Worm (Caenorhabditis elegans): ENCODE results near the gene unc-8.

The unc-8 gene

DNA sequence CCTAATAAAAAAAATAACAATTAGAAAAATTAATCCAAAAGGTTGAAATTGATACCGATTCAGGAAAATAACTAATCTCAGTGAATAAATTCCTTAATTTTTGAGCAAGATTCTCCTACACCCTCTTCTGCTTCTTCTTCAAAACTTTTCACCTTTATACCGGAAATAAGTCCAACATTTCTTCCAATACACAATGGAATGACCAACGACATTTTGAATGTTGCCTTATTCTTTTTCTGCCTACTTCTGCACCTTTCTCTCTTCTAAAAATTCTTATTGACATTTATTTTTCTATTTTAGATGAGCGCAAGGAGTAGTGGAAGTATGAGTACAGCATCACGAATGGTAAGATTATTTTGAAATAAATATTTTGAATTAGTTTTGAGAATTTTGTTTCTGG lies at the start of gene unc-8:
Gene unc-8, plus strand, starts transcription at position 301 of the 400 bp plus-strand sequence.
- TF ChIP-seq dao-5 (tag; optimal IDR thresholded peaks at IDR 0.05): no peak
- no peak for TF ChIP-seq him-1 (tag; optimal IDR thresholded peaks at IDR 0.05)
- TF ChIP-seq W03F9.2 (tag; optimal IDR thresholded peaks at IDR 0.05): no peak

DNA sequence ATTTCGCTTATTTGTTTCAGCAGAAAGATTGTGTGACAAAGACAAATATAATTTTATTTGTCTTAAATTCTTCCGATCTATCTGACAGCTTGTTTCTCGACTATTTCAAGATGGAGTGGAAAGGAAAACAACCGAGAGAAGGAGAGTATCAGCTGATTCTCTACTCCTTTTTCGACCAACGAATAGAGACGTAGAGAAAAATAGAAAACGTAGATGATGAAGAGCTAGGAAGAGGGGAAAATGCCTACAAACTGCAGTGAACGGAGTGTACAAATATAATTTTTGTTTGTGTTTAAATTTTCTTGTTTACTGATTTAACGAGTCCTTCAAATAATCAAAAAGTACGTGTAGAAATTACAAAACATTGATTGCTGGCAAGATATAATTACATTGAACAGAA lies 49.2 kb upstream of the unc-8 start:
- no peak for TF ChIP-seq dao-5 (tag; optimal IDR thresholded peaks at IDR 0.05)
- no peak for TF ChIP-seq him-1 (tag; optimal IDR thresholded peaks at IDR 0.05)
- TF ChIP-seq W03F9.2 (tag; optimal IDR thresholded peaks at IDR 0.05): peak; percentile 21

DNA sequence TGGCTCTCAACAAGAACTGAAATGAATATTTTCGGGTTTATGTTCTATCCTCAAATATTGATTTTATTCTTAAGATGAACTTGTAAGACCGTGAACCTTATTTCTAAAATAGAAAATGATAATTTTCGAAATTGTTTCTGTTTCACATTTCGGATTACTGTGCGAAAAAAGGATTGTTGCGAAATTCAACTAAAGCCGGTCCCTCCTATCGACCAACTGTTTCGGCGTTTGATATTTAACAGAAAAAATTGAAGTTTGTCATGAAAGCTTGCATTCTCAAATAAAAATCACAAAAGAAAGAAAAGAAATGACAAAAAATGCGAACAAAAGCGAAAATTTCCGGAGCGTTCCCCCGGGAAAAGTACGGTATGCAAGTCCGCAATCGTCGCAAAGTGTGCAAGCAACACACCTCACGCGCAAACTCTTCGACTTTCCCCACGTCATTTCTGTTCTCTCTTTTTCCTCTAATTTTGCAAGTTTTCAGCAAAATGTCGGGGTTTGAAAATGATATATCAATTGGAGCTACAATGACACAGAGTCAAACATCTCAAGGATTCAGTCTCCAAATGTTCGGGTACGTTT lies 47.8 kb upstream of the unc-8 start, which contains the start of gene C34D4.4:
Gene C34D4.4, plus strand, starts transcription at position 342 of the 582 bp plus-strand sequence.
- TF ChIP-seq dao-5 (tag; optimal IDR thresholded peaks at IDR 0.05): no peak
- no peak for TF ChIP-seq W03F9.2 (tag; optimal IDR thresholded peaks at IDR 0.05)
- no peak for TF ChIP-seq him-1 (tag; optimal IDR thresholded peaks at IDR 0.05)

DNA sequence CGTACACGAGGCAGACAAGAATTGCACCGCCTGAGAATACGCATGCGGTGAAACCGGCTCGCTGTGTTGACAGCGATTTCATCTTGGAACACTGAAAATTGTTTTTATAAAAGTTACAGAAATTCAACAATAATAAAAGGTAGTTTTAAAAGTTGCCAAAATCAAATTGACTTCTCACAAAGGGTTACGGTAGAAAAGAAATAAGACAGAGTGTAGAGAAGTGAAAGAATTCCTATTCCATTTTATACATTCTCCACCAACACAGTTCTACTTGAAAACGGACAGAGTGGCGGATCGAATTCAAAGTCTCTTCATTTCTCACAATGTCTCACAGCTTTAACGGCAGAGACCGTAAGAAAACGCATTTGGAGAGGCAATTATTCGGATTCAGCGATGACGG lies 44.5 kb upstream of the unc-8 start, which contains the start of gene col-113:
Gene col-113, minus strand, starts transcription at position 101 of the 400 bp plus-strand sequence.
- no peak for TF ChIP-seq him-1 (tag; optimal IDR thresholded peaks at IDR 0.05)
- TF ChIP-seq dao-5 (tag; optimal IDR thresholded peaks at IDR 0.05): no peak
- no peak for TF ChIP-seq W03F9.2 (tag; optimal IDR thresholded peaks at IDR 0.05)

DNA sequence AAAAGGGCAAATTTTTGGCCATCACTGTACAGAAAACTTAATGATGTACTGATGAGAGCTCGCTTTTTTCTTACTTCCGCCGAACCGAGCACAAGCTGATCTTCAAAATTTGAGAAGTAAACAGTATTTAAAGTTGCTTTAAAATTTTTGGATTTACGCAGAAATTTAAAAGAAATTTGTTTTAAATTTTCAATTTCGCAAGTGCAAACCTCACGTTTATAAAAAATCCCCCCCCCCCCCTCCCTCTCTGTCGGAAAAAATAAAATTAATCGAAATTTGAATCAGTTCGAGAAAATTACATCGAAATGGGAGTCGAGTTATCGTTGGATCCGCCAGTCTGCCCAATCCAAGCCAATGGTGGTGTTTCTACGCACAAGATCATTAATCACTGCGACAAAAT lies 43.6 kb upstream of the unc-8 start, which contains the start of gene C34D4.3:
Gene C34D4.3, plus strand, starts transcription at position 301 of the 400 bp plus-strand sequence.
- TF ChIP-seq W03F9.2 (tag; optimal IDR thresholded peaks at IDR 0.05) (no peak), dao-5 (tag; optimal IDR thresholded peaks at IDR 0.05) (no peak), him-1 (tag; optimal IDR thresholded peaks at IDR 0.05) (no peak)

DNA sequence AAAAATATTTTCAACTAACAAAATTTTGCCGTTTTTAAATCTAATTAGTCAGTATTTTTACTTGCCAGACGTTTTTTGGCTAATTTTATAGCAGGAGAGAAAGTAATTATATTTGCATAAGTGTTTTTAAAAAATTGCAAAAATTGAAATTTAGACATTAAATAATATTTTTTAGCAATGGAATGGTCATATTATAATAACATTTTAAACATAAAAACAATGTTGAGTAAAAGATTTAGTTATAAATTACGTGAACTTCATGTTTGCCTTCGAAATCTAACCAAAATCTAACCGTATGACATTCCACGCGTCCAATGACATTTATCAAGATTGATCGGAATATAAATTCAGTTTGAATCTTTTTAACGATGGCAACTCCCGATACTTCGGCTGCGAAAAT lies 42.6 kb upstream of the unc-8 start, which contains the start of gene C34D4.2:
Gene C34D4.2, plus strand, starts transcription at position 301 of the 400 bp plus-strand sequence.
- TF ChIP-seq him-1 (tag; optimal IDR thresholded peaks at IDR 0.05) (no peak), W03F9.2 (tag; optimal IDR thresholded peaks at IDR 0.05) (no peak), dao-5 (tag; optimal IDR thresholded peaks at IDR 0.05) (no peak)

DNA sequence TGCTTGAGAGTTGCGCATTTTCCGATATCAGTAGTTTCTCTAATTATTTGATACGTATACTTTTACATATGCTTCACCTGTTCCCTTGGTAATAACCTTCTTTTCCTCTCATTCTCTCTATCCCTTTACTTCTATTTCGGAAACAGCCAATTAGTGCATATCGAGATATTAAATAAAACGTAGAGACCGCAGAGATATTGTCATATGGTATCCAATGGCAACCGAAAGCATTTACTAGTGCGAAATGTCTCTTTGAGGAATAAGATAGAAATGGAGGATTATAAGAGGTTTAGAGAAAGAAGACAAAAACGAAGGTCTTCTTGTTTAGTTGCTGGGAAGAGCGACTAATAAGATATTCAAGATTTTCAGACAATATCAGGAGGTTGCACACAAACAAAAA lies 40.6 kb upstream of the unc-8 start, which contains the start of gene maph-9:
Gene maph-9, plus strand, starts transcription at position 273 of the 400 bp plus-strand sequence.
- TF ChIP-seq W03F9.2 (tag; optimal IDR thresholded peaks at IDR 0.05) (no peak), him-1 (tag; optimal IDR thresholded peaks at IDR 0.05) (no peak), dao-5 (tag; optimal IDR thresholded peaks at IDR 0.05) (no peak)

DNA sequence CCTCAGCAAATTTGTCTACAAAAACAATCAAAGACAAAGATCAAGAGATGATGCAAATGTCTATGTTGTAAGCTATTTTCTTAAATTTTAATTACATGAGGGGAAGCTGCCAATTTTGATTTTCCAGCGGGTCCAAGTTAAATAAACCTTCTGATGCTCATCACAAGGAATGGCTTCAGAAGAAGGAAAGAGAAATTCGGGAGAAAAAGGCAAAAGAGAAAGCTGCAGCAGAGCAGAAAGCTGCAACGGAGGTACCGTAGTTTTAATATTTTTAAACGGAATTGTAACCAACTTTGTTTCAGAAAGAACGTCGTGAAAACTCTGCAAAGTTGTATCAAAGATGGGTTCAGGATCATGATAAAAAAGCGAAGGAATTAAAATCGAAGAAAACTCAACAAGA lies 38.8 kb upstream of the unc-8 start:
- no peak for TF ChIP-seq W03F9.2 (tag; optimal IDR thresholded peaks at IDR 0.05)
- TF ChIP-seq dao-5 (tag; optimal IDR thresholded peaks at IDR 0.05): no peak
- no peak for TF ChIP-seq him-1 (tag; optimal IDR thresholded peaks at IDR 0.05)

DNA sequence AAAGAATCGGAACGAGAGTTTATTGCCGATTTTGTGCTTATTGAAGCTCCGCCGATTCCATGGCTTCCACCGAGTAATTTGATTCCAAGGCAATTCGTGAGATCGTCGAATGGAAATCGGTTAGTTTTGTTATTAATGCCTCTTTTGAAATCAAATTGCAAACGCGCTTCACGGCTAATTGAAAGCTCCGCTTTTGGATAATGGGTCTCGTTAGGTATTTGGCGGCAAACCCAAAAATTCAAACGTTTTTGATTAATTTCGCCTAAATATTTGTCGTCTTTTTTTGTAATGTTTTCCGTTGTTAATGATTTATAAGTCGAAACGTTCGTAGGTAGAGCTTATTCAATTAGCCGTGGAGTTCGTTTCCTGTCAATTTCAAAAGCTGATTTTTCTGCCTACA lies 37.4 kb upstream of the unc-8 start:
- TF ChIP-seq W03F9.2 (tag; optimal IDR thresholded peaks at IDR 0.05) (no peak), dao-5 (tag; optimal IDR thresholded peaks at IDR 0.05) (no peak), him-1 (tag; optimal IDR thresholded peaks at IDR 0.05) (no peak)

DNA sequence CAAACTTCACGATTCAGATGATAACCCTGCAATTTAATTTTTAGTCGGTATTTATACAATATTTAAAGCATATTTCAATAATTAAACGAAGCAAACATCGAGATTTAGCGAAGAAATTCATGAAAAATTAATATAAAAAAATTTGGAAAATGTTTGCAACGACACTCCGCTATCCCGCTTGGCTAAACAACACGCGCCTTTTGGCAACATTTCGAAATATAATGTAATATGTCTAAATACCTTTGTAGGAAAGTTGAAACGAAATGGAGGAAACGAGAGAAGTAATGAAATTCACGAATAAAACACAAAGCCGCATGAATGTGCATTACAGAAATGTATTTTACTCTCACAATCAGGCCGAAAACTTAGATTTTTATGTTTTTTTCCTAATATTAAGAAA lies 31.2 kb upstream of the unc-8 start, which contains the start of gene rpc-1:
Gene rpc-1, minus strand, starts transcription at position 26 of the 400 bp plus-strand sequence.
- no peak for TF ChIP-seq him-1 (tag; optimal IDR thresholded peaks at IDR 0.05)
- no peak for TF ChIP-seq dao-5 (tag; optimal IDR thresholded peaks at IDR 0.05)
- TF ChIP-seq W03F9.2 (tag; optimal IDR thresholded peaks at IDR 0.05): no peak

DNA sequence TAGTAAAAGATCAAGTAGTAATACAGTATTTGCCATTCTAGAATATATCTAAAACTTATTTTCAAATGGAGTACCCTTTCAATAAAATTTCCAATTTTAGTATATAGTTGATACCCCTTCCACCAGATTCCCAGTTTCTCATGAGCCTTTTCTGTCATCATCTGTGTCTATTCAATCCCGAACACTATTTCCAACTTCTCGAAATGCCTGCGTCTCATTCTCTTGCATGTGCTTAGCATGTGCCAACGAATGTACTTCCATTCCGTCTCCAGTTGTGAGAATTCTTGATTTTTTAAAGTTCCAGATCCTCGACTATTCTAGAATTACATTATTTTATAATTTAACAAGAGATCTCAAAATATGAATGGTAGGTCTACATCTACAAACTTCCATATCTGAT lies 30.4 kb upstream of the unc-8 start, which contains the start of gene C42D4.18:
Gene C42D4.18, plus strand, starts transcription at position 231 of the 400 bp plus-strand sequence.
- TF ChIP-seq him-1 (tag; optimal IDR thresholded peaks at IDR 0.05) (no peak), W03F9.2 (tag; optimal IDR thresholded peaks at IDR 0.05) (no peak), dao-5 (tag; optimal IDR thresholded peaks at IDR 0.05) (no peak)

DNA sequence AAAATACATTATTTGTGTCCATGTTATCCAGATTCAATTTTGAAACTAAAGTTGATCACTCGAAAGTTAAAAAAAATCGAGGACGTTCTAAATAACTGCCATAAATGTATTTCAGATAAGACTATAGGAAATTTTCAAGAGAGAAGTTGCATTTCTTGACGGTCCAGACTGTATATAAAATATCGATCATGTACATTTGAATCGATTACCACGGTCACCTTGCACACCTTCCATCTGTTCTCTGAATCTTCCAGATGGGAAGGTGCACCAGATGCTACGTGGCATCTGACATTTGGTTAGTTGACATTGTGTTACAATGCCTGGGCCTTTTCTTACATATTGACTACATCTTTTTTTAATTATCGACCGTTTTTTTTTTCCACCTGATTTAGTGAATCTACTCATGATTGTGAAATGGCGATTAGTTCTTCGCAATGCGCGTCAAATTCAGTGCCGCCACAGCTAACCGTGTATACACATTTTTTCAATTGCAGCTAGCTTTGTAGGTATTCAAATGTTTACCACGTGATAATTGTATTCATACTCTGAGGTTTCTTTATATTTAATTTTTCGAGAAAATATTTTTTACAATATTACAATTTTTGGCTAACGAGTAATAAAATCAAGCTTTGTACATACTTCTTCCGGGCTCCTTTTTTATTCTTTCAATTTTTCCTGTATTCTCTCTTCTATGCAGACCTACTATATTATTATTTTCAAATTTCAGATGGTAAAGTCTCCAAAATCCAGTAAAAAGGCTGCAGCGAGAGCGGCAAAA lies 28.8 kb upstream of the unc-8 start, which contains the start of gene skr-16:
Gene skr-16, plus strand, starts transcription at position 728 of the 778 bp plus-strand sequence.
- TF ChIP-seq W03F9.2 (tag; optimal IDR thresholded peaks at IDR 0.05) (no peak), him-1 (tag; optimal IDR thresholded peaks at IDR 0.05) (no peak)

DNA sequence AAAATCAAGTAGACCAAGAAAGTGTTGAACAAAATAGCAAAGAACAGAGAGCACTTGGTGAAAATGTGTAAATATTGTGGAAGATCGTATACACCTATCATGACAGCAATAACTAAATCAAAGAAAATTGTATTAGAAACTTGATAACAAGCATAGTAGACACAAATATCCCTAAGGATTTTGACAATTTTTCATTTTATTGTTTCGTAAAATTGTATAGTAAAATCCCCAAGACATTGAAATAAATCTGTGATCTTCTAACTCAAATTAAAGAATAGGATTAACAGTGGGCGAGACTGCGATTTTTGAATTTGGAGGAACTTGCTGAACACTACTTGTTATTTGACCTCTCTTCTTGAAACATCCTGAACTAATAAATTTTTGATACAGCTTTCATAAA lies 25.7 kb upstream of the unc-8 start, which contains the start of gene str-220:
Gene str-220, minus strand, starts transcription at position 101 of the 400 bp plus-strand sequence.
- TF ChIP-seq dao-5 (tag; optimal IDR thresholded peaks at IDR 0.05): no peak
- no peak for TF ChIP-seq him-1 (tag; optimal IDR thresholded peaks at IDR 0.05)
- no peak for TF ChIP-seq W03F9.2 (tag; optimal IDR thresholded peaks at IDR 0.05)

DNA sequence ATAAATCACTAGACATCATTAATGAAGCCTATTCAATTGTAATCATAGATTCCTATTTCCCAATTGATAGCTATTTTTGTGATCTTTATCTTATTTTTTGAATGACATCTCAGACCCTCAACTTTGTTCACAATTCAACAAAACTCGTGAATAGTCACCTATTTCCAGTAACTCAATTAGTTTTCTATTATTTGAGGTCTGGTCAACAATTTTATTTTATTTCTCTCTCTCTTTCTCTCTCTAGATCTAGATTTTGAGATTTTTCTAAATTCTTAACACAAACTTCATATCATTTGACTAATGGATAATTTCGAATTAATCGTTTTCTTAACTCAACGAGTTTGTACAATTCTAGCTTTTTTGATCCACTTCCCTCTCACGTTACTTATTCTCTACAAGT lies 23.5 kb upstream of the unc-8 start, which contains the start of gene str-1:
Gene str-1, plus strand, starts transcription at position 301 of the 400 bp plus-strand sequence.
- TF ChIP-seq him-1 (tag; optimal IDR thresholded peaks at IDR 0.05) (no peak), W03F9.2 (tag; optimal IDR thresholded peaks at IDR 0.05) (no peak), dao-5 (tag; optimal IDR thresholded peaks at IDR 0.05) (no peak)
